Worm (Caenorhabditis elegans): ENCODE results near the gene pkg-2.

pkg-2 gene

ce11 chrIV:8520594-8520993 lies at the start of gene pkg-2:
TSS of gene pkg-2 (plus strand) at chrIV:8520894.
- TF ChIP-seq fax-1 (tag; optimal IDR thresholded peaks at IDR 0.05) (no peak), unc-86 (tag; optimal IDR thresholded peaks at IDR 0.05) (no peak), hlh-6 (tag; optimal IDR thresholded peaks at IDR 0.05) (no peak), hlh-8 (tag; optimal IDR thresholded peaks at IDR 0.05) (no peak), hlh-13 (GFP tag; optimal IDR thresholded peaks at IDR 0.05) (no peak)

- no peak for TF ChIP-seq mec-3 (tag; optimal IDR thresholded peaks at IDR 0.05; ENCODE audit: borderline replicate concordance)
- TF ChIP-seq unc-55 (GFP tag; optimal IDR thresholded peaks at IDR 0.05) = no peak
- TF ChIP-seq fax-1 (tag; optimal IDR thresholded peaks at IDR 0.05) = no peak
- TF ChIP-seq ceh-19 (GFP tag; optimal IDR thresholded peaks at IDR 0.05) = no peak
- no peak for TF ChIP-seq pha-2 (tag; optimal IDR thresholded peaks at IDR 0.05)
- no peak for TF ChIP-seq ceh-30 (tag; optimal IDR thresholded peaks at IDR 0.05)
- TF ChIP-seq che-1 (tag; optimal IDR thresholded peaks at IDR 0.05) = no peak
- no peak for TF ChIP-seq ceh-45 (GFP tag; IDR thresholded peaks at IDR 0.05)
These were observed 48.2 kb upstream of the pkg-2 start, which contains the start of gene oat-1 for ce11 chrIV:8472493-8472892. TSS of gene oat-1 (minus strand) at chrIV:8472593.

DNA sequence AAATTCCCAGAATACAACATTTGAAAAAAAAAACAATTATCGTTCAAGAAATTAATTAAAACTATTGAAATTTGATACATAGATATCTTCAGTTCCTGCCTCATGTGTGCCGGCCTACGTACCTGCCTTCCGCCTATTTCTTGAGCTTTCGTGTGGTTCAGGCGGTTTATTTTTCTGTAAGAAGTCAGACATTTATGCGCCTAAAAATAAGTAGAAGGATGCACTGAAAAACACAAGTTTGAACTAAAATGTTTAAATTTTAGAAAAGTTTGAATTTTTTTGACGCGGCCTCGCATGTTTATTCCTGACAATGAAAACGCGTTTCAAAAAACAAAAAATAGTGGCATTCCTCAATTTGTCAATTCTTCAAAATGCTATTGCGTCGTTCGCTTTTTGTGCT lies 46.9 kb upstream of the pkg-2 start, which contains the start of gene C28C12.11:
Gene C28C12.11 (plus strand): TSS at position 301 of the 400 bp plus-strand sequence.
- TF ChIP-seq dve-1 (tag; optimal IDR thresholded peaks at IDR 0.05) = no peak
- no peak for TF ChIP-seq ceh-19 (GFP tag; optimal IDR thresholded peaks at IDR 0.05)
- TF ChIP-seq ama-1 (optimal IDR thresholded peaks at IDR 0.05) = no peak
- no peak for TF ChIP-seq ceh-24 (tag; optimal IDR thresholded peaks at IDR 0.05)
- TF ChIP-seq pqm-1 (tag; optimal IDR thresholded peaks at IDR 0.05) = no peak
- TF ChIP-seq F13H6.1 (tag; optimal IDR thresholded peaks at IDR 0.05) = no peak
- TF ChIP-seq lim-6 (tag; optimal IDR thresholded peaks at IDR 0.05) = no peak
- TF ChIP-seq nhr-11 (tag; optimal IDR thresholded peaks at IDR 0.05) = no peak
- no peak for TF ChIP-seq unc-3 (GFP tag; conservative IDR thresholded peaks at IDR 0.05)
- TF ChIP-seq unc-3 (tag; optimal IDR thresholded peaks at IDR 0.05) = no peak
- no peak for TF ChIP-seq ref-2 (tag; optimal IDR thresholded peaks at IDR 0.05)
- TF ChIP-seq ceh-9 (tag; optimal IDR thresholded peaks at IDR 0.05) = no peak

DNA sequence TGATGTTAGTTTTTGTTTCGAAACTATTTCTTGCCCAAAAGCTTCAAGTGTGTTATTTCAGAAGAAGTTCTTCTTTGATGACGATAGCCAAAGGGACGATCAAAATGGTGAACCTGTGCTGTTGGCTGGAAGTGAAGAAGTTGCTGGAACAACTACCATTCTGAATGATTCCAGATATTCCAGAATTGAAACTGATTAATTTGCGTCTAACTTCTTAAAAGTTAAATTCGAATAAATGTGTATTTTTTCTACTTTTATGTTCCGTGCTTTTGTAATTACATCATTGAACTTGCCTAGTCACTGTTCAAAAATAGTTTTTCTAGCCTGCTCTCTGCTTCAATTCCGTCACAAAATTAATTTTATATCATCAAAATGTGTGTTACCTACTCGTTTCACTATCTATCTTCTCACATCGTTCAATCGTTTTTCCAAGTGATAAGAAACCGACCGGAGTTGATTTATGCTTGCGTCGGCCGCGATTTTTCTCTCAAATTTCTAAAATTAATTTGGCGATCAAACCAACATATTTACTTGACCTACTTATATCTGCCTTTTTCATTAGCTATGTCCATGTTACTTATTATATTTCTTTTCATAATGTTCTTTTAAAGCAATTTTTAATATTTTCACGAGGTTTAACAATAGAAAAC lies 45.5 kb upstream of the pkg-2 start:
- TF ChIP-seq dve-1 (tag; optimal IDR thresholded peaks at IDR 0.05) = no peak
- no peak for TF ChIP-seq fkh-10 (GFP tag; optimal IDR thresholded peaks at IDR 0.05)
- TF ChIP-seq ceh-31 (tag; optimal IDR thresholded peaks at IDR 0.05) = no peak
- TF ChIP-seq ref-2 (tag; optimal IDR thresholded peaks at IDR 0.05) = no peak
- TF ChIP-seq ceh-45 (GFP tag; IDR thresholded peaks at IDR 0.05) = no peak
- TF ChIP-seq nhr-11 (tag; optimal IDR thresholded peaks at IDR 0.05) = no peak
- TF ChIP-seq nfya-1 (tag; optimal IDR thresholded peaks at IDR 0.05) = no peak
- no peak for TF ChIP-seq lim-6 (tag; optimal IDR thresholded peaks at IDR 0.05)
- TF ChIP-seq Y22D7AL.16 (tag; optimal IDR thresholded peaks at IDR 0.05) = no peak
- TF ChIP-seq ceh-22 (tag; optimal IDR thresholded peaks at IDR 0.05) = no peak
- no peak for TF ChIP-seq ceh-18 (tag; optimal IDR thresholded peaks at IDR 0.05)
- TF ChIP-seq C08G9.2 (tag; optimal IDR thresholded peaks at IDR 0.05) = no peak
- no peak for TF ChIP-seq ceh-19 (GFP tag; optimal IDR thresholded peaks at IDR 0.05)
- TF ChIP-seq sdc-2 (tag; optimal IDR thresholded peaks at IDR 0.05) = no peak
- TF ChIP-seq ttx-3 (tag; optimal IDR thresholded peaks at IDR 0.05) = no peak
- TF ChIP-seq ceh-6 (GFP tag; optimal IDR thresholded peaks at IDR 0.05) = no peak
- TF ChIP-seq unc-55 (GFP tag; optimal IDR thresholded peaks at IDR 0.05) = no peak
- no peak for TF ChIP-seq fax-1 (tag; optimal IDR thresholded peaks at IDR 0.05)

DNA sequence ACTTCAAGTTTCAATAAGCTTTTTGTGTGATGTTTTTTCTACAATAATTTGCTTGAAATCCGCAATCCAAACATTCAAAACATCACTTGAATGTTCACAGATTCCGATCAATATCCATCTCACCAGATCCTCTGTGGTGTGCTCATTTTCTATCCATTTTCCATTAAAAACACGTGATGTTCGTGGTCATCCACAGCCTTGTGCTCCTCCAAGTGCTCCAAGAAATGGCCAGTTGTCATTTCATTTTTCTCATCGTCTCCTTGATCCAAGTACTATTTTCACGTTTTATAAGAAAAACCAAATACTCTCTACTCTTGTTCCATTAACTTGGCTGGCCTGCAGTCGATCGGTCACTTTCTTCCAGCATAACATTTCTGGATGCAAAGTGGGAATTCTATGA lies 44.5 kb upstream of the pkg-2 start:
- TF ChIP-seq unc-3 (GFP tag; conservative IDR thresholded peaks at IDR 0.05) (no peak), unc-3 (tag; optimal IDR thresholded peaks at IDR 0.05) (no peak), ets-4 (tag; optimal IDR thresholded peaks at IDR 0.05) (no peak), ttx-3 (tag; optimal IDR thresholded peaks at IDR 0.05) (no peak), pqm-1 (tag; optimal IDR thresholded peaks at IDR 0.05) (no peak), ceh-30 (tag; optimal IDR thresholded peaks at IDR 0.05) (no peak), ahr-1 (tag; optimal IDR thresholded peaks at IDR 0.05) (no peak), ceh-19 (GFP tag; optimal IDR thresholded peaks at IDR 0.05) (no peak), pros-1 (tag; optimal IDR thresholded peaks at IDR 0.05) (no peak)

All from whole organism, late embryonic.